Fruit fly (Drosophila melanogaster) whole organism, embryonic: ENCODE results near the gene CG9706.
A peak's percentile ranks its signal among the peaks of the same experiment; 100 is the strongest.

Experiments used
- Bdp1 ChIP-seq: fragments of 200-800 bp; sonication (Bioruptor generic); optimal IDR thresholded peaks from 3 replicates; lab custom pipeline; 2016; ENCODE audit warnings: missing biosample characterization, missing genetic modification characterization
- CG10431 ChIP-seq: fragments of 200-800 bp; sonication (Bioruptor generic); optimal IDR thresholded peaks from 3 replicates; lab custom pipeline; 2018; ENCODE audit warnings: missing biosample characterization, mild to moderate bottlenecking, missing genetic modification characterization
- CG13775 ChIP-seq: fragments of 200-800 bp; sonication (Bioruptor generic); optimal IDR thresholded peaks from 3 replicates; lab custom pipeline; 2017; ENCODE audit warnings: missing biosample characterization, mild to moderate bottlenecking, missing genetic modification characterization
- CG14050 ChIP-seq: fragments of 200-800 bp; sonication (Bioruptor generic); IDR thresholded peaks from 3 replicates; pipeline ENCODE4 v1.3.6; 2022; ENCODE audit warnings: missing biosample characterization, missing genetic modification characterization
- CG17612 ChIP-seq: fragments of 200-800 bp; sonication (Bioruptor generic); IDR thresholded peaks from 2 replicates; pipeline ENCODE4 v1.3.6; 2022; ENCODE audit warnings: missing biosample characterization, missing genetic modification characterization
- CG30020 ChIP-seq: fragments of 200-800 bp; optimal IDR thresholded peaks from 2 replicates; lab custom pipeline; 2019; ENCODE audit warnings: missing biosample characterization, mild to moderate bottlenecking, missing genetic modification characterization, moderate library complexity
- CG3281 ChIP-seq: fragments of 200-800 bp; sonication (Bioruptor generic); optimal IDR thresholded peaks from 3 replicates; lab custom pipeline; 2017; ENCODE audit warnings: missing biosample characterization, mild to moderate bottlenecking, missing genetic modification characterization
- CG4707 ChIP-seq: fragments of 200-800 bp; sonication (Bioruptor generic); optimal IDR thresholded peaks from 2 replicates; lab custom pipeline; 2018; ENCODE audit warnings: missing biosample characterization, mild to moderate bottlenecking, missing genetic modification characterization, moderate library complexity
- CG5953 ChIP-seq: fragments of 200-800 bp; sonication (Bioruptor generic); IDR thresholded peaks from 2 replicates; pipeline ENCODE4 v1.3.6; 2022; ENCODE audit warnings: missing biosample characterization, missing genetic modification characterization
- CG6654 ChIP-seq: fragments of 200-800 bp; sonication (Bioruptor generic); optimal IDR thresholded peaks from 2 replicates; lab custom pipeline; 2017; ENCODE audit warnings: missing biosample characterization, mild to moderate bottlenecking, missing genetic modification characterization
- CG7963 ChIP-seq: fragments of 200-800 bp; sonication (Bioruptor generic); IDR thresholded peaks from 3 replicates; pipeline ENCODE4 v1.3.6; 2022; ENCODE audit warnings: missing biosample characterization, missing genetic modification characterization; ENCODE audit not compliant: partially characterized antibody
- CG8290 ChIP-seq, 3 experiments: fragments of 200-800 bp; sonication (Bioruptor generic); optimal IDR thresholded peaks; 2 replicates each; lab custom pipeline; 2016 to 2019; ENCODE audit warnings: missing biosample characterization in 3 of 3, missing genetic modification characterization in 3 of 3, mild to moderate bottlenecking in 2 of 3, moderate library complexity in 1 of 3
- CG8388 ChIP-seq: fragments of 200-800 bp; sonication (Bioruptor generic); optimal IDR thresholded peaks from 2 replicates; lab custom pipeline; 2019; ENCODE audit warnings: missing biosample characterization, mild to moderate bottlenecking, missing genetic modification characterization, moderate library complexity
- CG9215 ChIP-seq: fragments of 200-800 bp; sonication (Bioruptor generic); IDR thresholded peaks from 2 replicates; pipeline ENCODE4 v1.3.6; 2022; ENCODE audit warnings: missing biosample characterization, missing genetic modification characterization
- CG9797 ChIP-seq: fragments of 200-800 bp; sonication (Bioruptor generic); optimal IDR thresholded peaks from 3 replicates; lab custom pipeline; 2018; ENCODE audit warnings: missing biosample characterization, mild to moderate bottlenecking, missing genetic modification characterization
- CG9876 ChIP-seq: fragments of 200-800 bp; sonication (Bioruptor generic); optimal IDR thresholded peaks from 2 replicates; lab custom pipeline; 2016; ENCODE audit warnings: missing biosample characterization, missing genetic modification characterization
- CG9932 ChIP-seq: fragments of 200-800 bp; sonication (Bioruptor generic); IDR thresholded peaks from 2 replicates; pipeline ENCODE4 v1.3.6; 2022; ENCODE audit warnings: missing biosample characterization, missing genetic modification characterization
- CoRest ChIP-seq: fragments of 200-800 bp; sonication (Bioruptor generic); optimal IDR thresholded peaks from 3 replicates; lab custom pipeline; 2018; ENCODE audit warnings: missing biosample characterization, mild to moderate bottlenecking, missing genetic modification characterization, moderate library complexity
- Doc3 ChIP-seq: fragments of 200-800 bp; sonication (Bioruptor generic); IDR thresholded peaks from 3 replicates; pipeline ENCODE4 v1.3.6; 2022; ENCODE audit warnings: missing biosample characterization, missing genetic modification characterization; ENCODE audit not compliant: partially characterized antibody
- Gug ChIP-seq: fragments of 200-800 bp; sonication (Bioruptor generic); IDR thresholded peaks from 4 replicates; pipeline ENCODE4 v1.3.6; 2022; ENCODE audit warnings: missing biosample characterization, missing genetic modification characterization
- Hmr ChIP-seq: fragments of 200-800 bp; sonication (Bioruptor generic); optimal IDR thresholded peaks from 3 replicates; lab custom pipeline; 2017; ENCODE audit warnings: mild to moderate bottlenecking, missing biosample characterization, missing genetic modification reagents, missing genetic modification characterization
- Neu2 ChIP-seq: fragments of 200-800 bp; sonication (Bioruptor generic); optimal IDR thresholded peaks from 3 replicates; lab custom pipeline; 2016; ENCODE audit warnings: missing biosample characterization, missing genetic modification characterization, borderline replicate concordance
- NfI ChIP-seq: fragments of 200-800 bp; sonication (Bioruptor generic); optimal IDR thresholded peaks from 3 replicates; lab custom pipeline; 2018; ENCODE audit warnings: missing biosample characterization, mild to moderate bottlenecking, missing genetic modification characterization, moderate library complexity
- Pdp1 ChIP-seq, 2 experiments: fragments of 200-800 bp; sonication (Bioruptor generic); optimal IDR thresholded peaks; 3 replicates each; lab custom pipeline; 2016; ENCODE audit warnings: missing biosample characterization in 2 of 2, missing genetic modification characterization in 2 of 2, mild to moderate bottlenecking in 1 of 2, moderate library complexity in 1 of 2
- Sox100B ChIP-seq: fragments of 200-800 bp; sonication (Bioruptor generic); optimal IDR thresholded peaks from 3 replicates; lab custom pipeline; 2018; ENCODE audit warnings: missing biosample characterization, mild to moderate bottlenecking, missing genetic modification characterization
- aop ChIP-seq: fragments of 200-800 bp; sonication (Bioruptor generic); IDR thresholded peaks from 2 replicates; pipeline ENCODE4 v1.3.6; 2022; ENCODE audit warnings: missing biosample characterization, missing genetic modification characterization
- cas ChIP-seq: fragments of 200-800 bp; sonication (Bioruptor generic); IDR thresholded peaks from 2 replicates; pipeline ENCODE4 v1.3.6; 2022; ENCODE audit warnings: missing biosample characterization, missing genetic modification characterization
- cg ChIP-seq: fragments of 200-800 bp; sonication (Bioruptor generic); optimal IDR thresholded peaks from 3 replicates; lab custom pipeline; 2019; ENCODE audit warnings: missing biosample characterization, mild to moderate bottlenecking, missing genetic modification characterization, moderate library complexity
- chm ChIP-seq: fragments of 200-800 bp; sonication (Bioruptor generic); IDR thresholded peaks from 2 replicates; pipeline ENCODE4 v1.3.6; 2022; ENCODE audit warnings: missing biosample characterization, missing genetic modification characterization
- crol ChIP-seq: fragments of 200-800 bp; sonication (Bioruptor generic); IDR thresholded peaks from 2 replicates; pipeline ENCODE4 v1.3.6; 2022; ENCODE audit warnings: missing biosample characterization, missing genetic modification characterization
- crp ChIP-seq, 2 experiments: fragments of 200-800 bp; sonication (Bioruptor generic); optimal IDR thresholded peaks; 2 replicates in 1 of 2; 3 replicates in 1 of 2; lab custom pipeline; 2017; ENCODE audit warnings: missing biosample characterization in 2 of 2, missing genetic modification characterization in 2 of 2, mild to moderate bottlenecking in 1 of 2, moderate library complexity in 1 of 2
- da ChIP-seq: fragments of 200-800 bp; sonication (Bioruptor generic); optimal IDR thresholded peaks from 2 replicates; lab custom pipeline; 2016; ENCODE audit warnings: missing biosample characterization, missing genetic modification characterization
- dan ChIP-seq: fragments of 200-800 bp; sonication (Bioruptor generic); IDR thresholded peaks from 2 replicates; pipeline ENCODE4 v1.3.6; 2022; ENCODE audit warnings: missing biosample characterization, missing genetic modification characterization
- dmrt99B ChIP-seq: fragments of 200-800 bp; sonication (Bioruptor generic); optimal IDR thresholded peaks from 2 replicates; lab custom pipeline; 2018; ENCODE audit warnings: missing biosample characterization, mild to moderate bottlenecking, missing genetic modification characterization, moderate library complexity
- dysf ChIP-seq: fragments of 200-800 bp; sonication (Bioruptor generic); IDR thresholded peaks from 3 replicates; pipeline ENCODE4 v1.3.6; 2022; ENCODE audit warnings: missing biosample characterization, missing genetic modification characterization
- exex ChIP-seq: fragments of 200-800 bp; sonication (Bioruptor generic); optimal IDR thresholded peaks from 4 replicates; lab custom pipeline; 2018; ENCODE audit warnings: missing biosample characterization, mild to moderate bottlenecking, missing genetic modification characterization, moderate library complexity
- ftz-f1 ChIP-seq: fragments of 200-800 bp; sonication (Bioruptor generic); optimal IDR thresholded peaks from 2 replicates; lab custom pipeline; 2016; ENCODE audit warnings: missing biosample characterization, missing genetic modification characterization
- gsb-n ChIP-seq: fragments of 200-800 bp; sonication (Bioruptor generic); optimal IDR thresholded peaks from 3 replicates; lab custom pipeline; 2018; ENCODE audit warnings: missing biosample characterization, mild to moderate bottlenecking, missing genetic modification characterization
- hth ChIP-seq: fragments of >200 bp; optimal IDR thresholded peaks from 2 replicates; lab custom pipeline; 2017; ENCODE audit warnings: inconsistent platforms
- ind ChIP-seq: fragments of 200-800 bp; sonication (Bioruptor generic); optimal IDR thresholded peaks from 3 replicates; lab custom pipeline; 2016; ENCODE audit warnings: missing biosample characterization, missing genetic modification characterization
- kay ChIP-seq: fragments of 200-800 bp; sonication (Bioruptor generic); optimal IDR thresholded peaks from 2 replicates; lab custom pipeline; 2016; ENCODE audit warnings: missing biosample characterization, missing genetic modification characterization
- nerfin-1 ChIP-seq: fragments of 200-800 bp; sonication (Bioruptor generic); optimal IDR thresholded peaks from 3 replicates; lab custom pipeline; 2019; ENCODE audit warnings: missing biosample characterization, mild to moderate bottlenecking, missing genetic modification characterization, moderate library complexity
- oc ChIP-seq: fragments of 200-800 bp; sonication (Bioruptor generic); optimal IDR thresholded peaks from 2 replicates; lab custom pipeline; 2018; ENCODE audit warnings: missing biosample characterization, mild to moderate bottlenecking, missing genetic modification characterization, moderate library complexity
- pfk ChIP-seq: fragments of 200-800 bp; sonication (Bioruptor generic); optimal IDR thresholded peaks from 2 replicates; lab custom pipeline; 2018; ENCODE audit warnings: missing biosample characterization, mild to moderate bottlenecking, missing genetic modification characterization, moderate library complexity
- sens ChIP-seq: fragments of 200-800 bp; sonication (Bioruptor generic); peaks from one replicate; lab custom pipeline; 2016; ENCODE audit warnings: missing biosample characterization, missing genetic modification characterization
- sim ChIP-seq: fragments of 200-800 bp; sonication (Bioruptor generic); IDR thresholded peaks from 2 replicates; pipeline ENCODE4 v1.3.6; 2022; ENCODE audit warnings: missing biosample characterization, missing genetic modification characterization
- slbo ChIP-seq: fragments of 200-800 bp; sonication (Bioruptor generic); IDR thresholded peaks from 2 replicates; pipeline ENCODE4 v1.3.6; 2022; ENCODE audit warnings: missing biosample characterization, missing genetic modification characterization
- tgo ChIP-seq: fragments of 200-800 bp; sonication (Bioruptor generic); IDR thresholded peaks from 3 replicates; pipeline ENCODE4 v1.3.6; 2022; ENCODE audit warnings: missing biosample characterization, missing genetic modification characterization
- usp ChIP-seq: fragments of >200 bp; optimal IDR thresholded peaks from 2 replicates; lab custom pipeline; 2017; ENCODE audit warnings: missing biosample characterization, missing genetic modification characterization
- yki ChIP-seq: fragments of >200 bp; optimal IDR thresholded peaks from 3 replicates; lab custom pipeline; 2018

Gene CG9706

DNA sequence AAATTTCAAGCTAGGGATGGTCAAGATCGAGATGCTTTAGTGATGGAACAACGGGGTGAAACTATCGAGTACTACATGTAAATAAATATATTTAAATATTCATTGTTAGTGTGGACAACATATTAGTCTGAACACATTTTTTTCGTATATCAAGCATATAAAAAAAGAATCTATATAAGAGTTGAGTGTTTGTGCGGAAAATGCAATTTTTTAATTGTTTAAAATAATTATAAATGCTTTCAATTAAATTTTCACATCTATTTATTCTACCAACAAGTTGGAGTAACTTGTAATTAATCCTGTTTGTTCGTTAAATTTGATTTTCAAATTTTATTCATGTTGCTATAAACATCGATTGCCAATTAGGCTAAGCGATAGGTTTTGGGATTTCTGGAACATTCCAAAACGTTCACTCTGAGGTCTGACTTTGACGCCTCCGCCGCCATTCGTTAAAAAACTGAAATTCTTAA lies 3.1 kb upstream of the CG9706 start, which contains the start of the genes mus302 and CG9705 (continued):
- no peak for TF ChIP-seq CG17612
- TF ChIP-seq CG5953 (GFP tag; lab: Robert Waterston, UW): no peak
- TF ChIP-seq sens (GFP tag; lab: Kevin White, UChicago): peak; percentile 77
- peak; percentile 73 for TF ChIP-seq CG9932 (GFP tag; lab: Robert Waterston, UW)
- no peak for TF ChIP-seq kay (GFP tag; lab: Kevin White, UChicago)
- TF ChIP-seq Sox100B (GFP tag; lab: Kevin White, UChicago): no peak
- no peak for TF ChIP-seq crp (GFP tag; optimal IDR thresholded peaks at IDR 0.05; lab: Kevin White, UChicago)
- TF ChIP-seq CoRest (tag; lab: Kevin White, UChicago): peak; percentile 75
- peak; percentile 86 for TF ChIP-seq CG30020 (tag; lab: Kevin White, UChicago)
- 0 out of 3 replicates have a peak, but pooled peaks have one; percentile 30 for TF ChIP-seq dysf (GFP tag; lab: Robert Waterston, UW)
- peak; percentile 63 for TF ChIP-seq CG13775 (GFP tag; lab: Kevin White, UChicago)
- TF ChIP-seq CG8388: peak; percentile 46
- TF ChIP-seq slbo (GFP tag; lab: Robert Waterston, UW): peak; percentile 78
- peak; percentile 8; the same call in 1 of the 2 replicates for TF ChIP-seq cas

DNA sequence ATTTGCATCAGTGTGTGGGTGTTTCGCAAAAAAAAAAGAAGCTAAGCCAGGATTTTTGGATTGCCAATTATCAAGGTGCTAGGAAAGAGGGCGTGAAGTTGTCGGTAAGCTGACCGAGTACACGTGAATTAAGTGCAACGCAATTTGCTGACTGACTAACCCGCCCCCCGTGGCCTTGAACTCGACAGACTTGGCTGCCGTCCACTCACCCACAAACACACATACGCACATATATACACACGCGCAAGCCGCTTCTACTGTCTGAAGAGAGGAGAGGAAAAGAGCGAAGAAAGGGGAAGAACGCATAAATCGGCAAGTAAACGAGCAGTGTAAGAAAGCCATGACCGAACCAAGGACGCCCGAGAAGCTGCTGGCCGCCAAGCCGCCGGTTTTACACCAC lies 2.5 kb upstream of the CG9706 start:
- TF ChIP-seq aop (GFP tag; lab: Robert Waterston, UW) (no peak), usp (GFP tag; lab: Kevin White, UChicago) (no peak), ftz-f1 (GFP tag; lab: Kevin White, UChicago) (peak; percentile 54), CG10431 (GFP tag; lab: Kevin White, UChicago) (no peak), tgo (no peak), dan (GFP tag; lab: Robert Waterston, UW) (no peak), CG4707 (GFP tag; lab: Kevin White, UChicago) (no peak), CG8290 (GFP tag; optimal IDR thresholded peaks at IDR 0.05; lab: Kevin White, UChicago) (no peak), CG8290 (tag; optimal IDR thresholded peaks at IDR 0.05; lab: Kevin White, UChicago) (no peak), NfI (no peak), CG9876 (GFP tag; lab: Kevin White, UChicago) (no peak), da (GFP tag; lab: Kevin White, UChicago) (no peak), CG9797 (no peak), Pdp1 (GFP tag; optimal IDR thresholded peaks at IDR 0.05; lab: Kevin White, UChicago) (no peak), sim (GFP tag; lab: Robert Waterston, UW) (no peak), Neu2 (GFP tag; lab: Kevin White, UChicago) (no peak), Bdp1 (GFP tag; lab: Kevin White, UChicago) (no peak), exex (tag; lab: Kevin White, UChicago) (no peak), Hmr (no peak), yki (lab: Kevin White, UChicago) (no peak), CG6654 (GFP tag; lab: Kevin White, UChicago) (no peak), oc (tag; lab: Kevin White, UChicago) (no peak), dmrt99B (tag; lab: Kevin White, UChicago) (no peak), CG7963 (GFP tag; lab: Robert Waterston, UW) (0 out of 3 replicates have a peak, but pooled peaks have one; percentile 2), Gug (GFP tag; lab: Robert Waterston, UW) (no peak), Doc3 (GFP tag; lab: Robert Waterston, UW) (no peak), chm (GFP tag; lab: Robert Waterston, UW) (no peak), crol (GFP tag; lab: Robert Waterston, UW) (peak; percentile 60), CG5953 (GFP tag; lab: Robert Waterston, UW) (no peak), pfk (GFP tag; lab: Kevin White, UChicago) (no peak), ind (no peak), nerfin-1 (peak; percentile 69), CG3281 (GFP tag; lab: Kevin White, UChicago) (no peak), hth (lab: Kevin White, UChicago) (no peak), gsb-n (tag; lab: Kevin White, UChicago) (no peak), CG9215 (GFP tag; lab: Robert Waterston, UW) (no peak), cg (GFP tag; lab: Kevin White, UChicago) (peak; percentile 60), CG14050 (GFP tag; lab: Robert Waterston, UW) (no peak)
